Worm (Caenorhabditis elegans) whole organism, midembryonic: ENCODE results near the gene C05E4.15.

Experiments
- T22C8.4 ChIP-seq: fragments of 200-800 bp; sonication (Bioruptor generic); IDR thresholded peaks from 2 replicates; pipeline ENCODE4 v1.3.6; 2022; ENCODE audit warnings: missing genetic modification characterization, missing compliant biosample characterization
- flt-1 ChIP-seq: fragments of 200-800 bp; sonication (Bioruptor generic); IDR thresholded peaks from 2 replicates; pipeline ENCODE4 v1.3.6; 2022; ENCODE audit warnings: missing genetic modification characterization, missing compliant biosample characterization
- klf-2 ChIP-seq: fragments of 200-800 bp; sonication (Bioruptor generic); conservative IDR thresholded peaks from 2 replicates; pipeline ENCODE4 v1.3.6; 2022; ENCODE audit warnings: missing genetic modification reagents, missing genetic modification characterization, missing compliant biosample characterization
- med-1 ChIP-seq: sonication (generic microtip); optimal IDR thresholded peaks from 2 replicates; lab custom pipeline; 2017; ENCODE audit warnings: missing genetic modification characterization, mild to moderate bottlenecking, missing compliant biosample characterization, antibody characterized with exemption, missing genetic modification reagents; ENCODE audit not compliant: insufficient read depth
- ref-1 ChIP-seq: fragments of 200-800 bp; sonication (Bioruptor generic); conservative IDR thresholded peaks from 2 replicates; pipeline ENCODE4 v1.3.6; 2022; ENCODE audit warnings: missing genetic modification reagents, missing genetic modification characterization, missing compliant biosample characterization
- tab-1 ChIP-seq: fragments of 200-800 bp; sonication (Bioruptor generic); IDR thresholded peaks from 2 replicates; pipeline ENCODE4 v1.3.6; 2022; ENCODE audit warnings: missing genetic modification characterization, missing compliant biosample characterization
- ztf-23 ChIP-seq: fragments of 200-800 bp; sonication (Bioruptor generic); IDR thresholded peaks from 2 replicates; pipeline ENCODE4 v1.3.6; 2022; ENCODE audit warnings: missing genetic modification reagents, missing genetic modification characterization, missing compliant biosample characterization
- ztf-29 ChIP-seq: fragments of 200-800 bp; sonication (Bioruptor generic); IDR thresholded peaks from 2 replicates; pipeline ENCODE4 v1.3.6; 2022; ENCODE audit warnings: missing genetic modification reagents, missing genetic modification characterization, missing compliant biosample characterization

DNA sequence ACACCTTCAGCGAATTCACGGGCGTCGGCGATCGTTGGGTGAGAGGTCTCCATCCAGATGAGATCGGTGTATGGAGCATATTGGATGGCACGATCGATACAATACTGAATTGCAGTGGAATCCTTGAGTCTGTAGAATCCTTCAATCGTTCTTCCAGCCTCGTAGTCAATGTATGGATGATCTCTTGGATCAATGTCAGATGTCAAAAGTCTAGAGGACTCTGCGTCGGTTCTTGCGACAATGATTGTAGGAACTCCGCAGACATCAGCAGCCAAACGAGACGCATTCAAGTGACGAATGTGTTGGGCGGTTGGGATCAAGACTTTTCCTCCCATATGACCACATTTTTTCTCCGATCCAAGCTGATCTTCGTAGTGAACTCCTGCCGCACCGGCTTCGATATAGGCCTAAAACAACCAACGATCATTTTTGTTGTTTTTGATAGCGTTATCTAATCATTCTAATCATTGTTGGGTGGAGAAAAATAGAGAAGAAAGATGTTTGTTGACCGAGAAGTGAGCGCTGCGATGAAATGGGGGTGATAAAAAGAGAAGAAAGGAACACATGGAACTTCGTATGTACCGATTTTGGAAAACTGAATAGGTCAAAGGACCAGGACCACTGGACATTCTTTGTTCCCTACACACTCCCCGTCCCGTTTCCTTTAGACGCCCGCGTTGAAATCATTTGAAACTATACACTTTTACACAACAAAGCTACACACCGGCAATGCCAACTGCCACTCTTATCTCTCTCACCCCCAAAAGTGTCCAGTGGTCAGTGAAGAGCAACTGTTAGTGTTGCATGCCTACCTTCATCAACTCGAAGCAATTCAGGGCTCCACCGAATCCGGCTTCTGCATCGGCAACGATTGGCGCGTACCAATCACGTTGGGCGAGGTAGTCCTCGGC is 34.3 kb downstream of the C05E4.15 start:
- TF ChIP-seq flt-1 (GFP tag; lab: Robert Waterston, UW) (no peak), ref-1 (GFP tag; lab: Robert Waterston, UW) (no peak), tab-1 (GFP tag; lab: Robert Waterston, UW) (no peak), ztf-29 (GFP tag; lab: Robert Waterston, UW) (no peak), T22C8.4 (GFP tag; lab: Robert Waterston, UW) (no peak), ztf-23 (GFP tag; lab: Robert Waterston, UW) (no peak), klf-2 (GFP tag; lab: Robert Waterston, UW) (no peak), med-1 (GFP tag; lab: Kevin White, UChicago) (no peak)
